Worm (Caenorhabditis elegans) whole organism, midembryonic: ENCODE results near the gene rars-1.
A peak's percentile ranks its signal among the peaks of the same experiment; 100 is the strongest.

Experiments used
- T22C8.4 ChIP-seq: fragments of 200-800 bp; sonication (Bioruptor generic); IDR thresholded peaks from 2 replicates; pipeline ENCODE4 v1.3.6; 2022; ENCODE audit warnings: missing genetic modification characterization, missing compliant biosample characterization
- cog-1 ChIP-seq: sonication (generic microtip); optimal IDR thresholded peaks from 2 replicates; lab custom pipeline; 2016; ENCODE audit warnings: missing genetic modification characterization, missing compliant biosample characterization
- flt-1 ChIP-seq: fragments of 200-800 bp; sonication (Bioruptor generic); IDR thresholded peaks from 2 replicates; pipeline ENCODE4 v1.3.6; 2022; ENCODE audit warnings: missing genetic modification characterization, missing compliant biosample characterization
- klf-2 ChIP-seq: fragments of 200-800 bp; sonication (Bioruptor generic); conservative IDR thresholded peaks from 2 replicates; pipeline ENCODE4 v1.3.6; 2022; ENCODE audit warnings: missing genetic modification reagents, missing genetic modification characterization, missing compliant biosample characterization
- med-1 ChIP-seq: sonication (generic microtip); optimal IDR thresholded peaks from 2 replicates; lab custom pipeline; 2017; ENCODE audit warnings: missing genetic modification characterization, mild to moderate bottlenecking, missing compliant biosample characterization, antibody characterized with exemption, missing genetic modification reagents; ENCODE audit not compliant: insufficient read depth
- ref-1 ChIP-seq: fragments of 200-800 bp; sonication (Bioruptor generic); conservative IDR thresholded peaks from 2 replicates; pipeline ENCODE4 v1.3.6; 2022; ENCODE audit warnings: missing genetic modification reagents, missing genetic modification characterization, missing compliant biosample characterization
- tab-1 ChIP-seq: fragments of 200-800 bp; sonication (Bioruptor generic); IDR thresholded peaks from 2 replicates; pipeline ENCODE4 v1.3.6; 2022; ENCODE audit warnings: missing genetic modification characterization, missing compliant biosample characterization
- ztf-23 ChIP-seq: fragments of 200-800 bp; sonication (Bioruptor generic); IDR thresholded peaks from 2 replicates; pipeline ENCODE4 v1.3.6; 2022; ENCODE audit warnings: missing genetic modification reagents, missing genetic modification characterization, missing compliant biosample characterization
- ztf-29 ChIP-seq: fragments of 200-800 bp; sonication (Bioruptor generic); IDR thresholded peaks from 2 replicates; pipeline ENCODE4 v1.3.6; 2022; ENCODE audit warnings: missing genetic modification reagents, missing genetic modification characterization, missing compliant biosample characterization

The rars-1 gene

DNA sequence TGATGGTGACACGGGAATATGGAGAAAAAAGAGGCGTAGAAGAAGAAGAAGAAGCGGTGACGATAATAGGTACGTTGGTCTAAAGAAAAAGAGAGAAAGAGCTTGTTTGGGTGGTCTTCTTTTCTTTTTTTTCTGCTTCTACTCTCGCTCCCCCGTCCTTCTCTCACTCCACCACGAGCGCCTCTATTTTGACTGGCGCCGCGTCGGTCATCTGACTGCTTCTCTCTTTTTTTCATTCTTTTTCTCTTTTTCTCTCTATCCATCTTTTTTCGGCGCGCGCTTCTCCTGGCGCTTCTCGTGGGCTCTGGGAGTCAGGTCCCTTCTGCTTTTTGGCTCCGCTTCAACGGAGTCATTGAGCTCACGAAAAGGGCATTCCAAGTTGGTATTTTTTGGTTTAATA lies 33.4 kb upstream of the rars-1 start:
- no peak for TF ChIP-seq med-1 (GFP tag; lab: Kevin White, UChicago)
- TF ChIP-seq flt-1 (GFP tag; lab: Robert Waterston, UW), result no peak
- TF ChIP-seq ref-1 (GFP tag; lab: Robert Waterston, UW), result no peak

ce11 chrIII:4948631-4949030 lies 31.7 kb upstream of the rars-1 start:
- TF ChIP-seq ztf-23 (0 out of 2 replicates have a peak, but pooled peaks have one; percentile 45), ref-1 (GFP tag; lab: Robert Waterston, UW) (no peak), T22C8.4 (GFP tag; lab: Robert Waterston, UW) (no peak), flt-1 (GFP tag; lab: Robert Waterston, UW) (peak; percentile 66), med-1 (GFP tag; lab: Kevin White, UChicago) (no peak), ztf-29 (GFP tag; lab: Robert Waterston, UW) (no peak)

- TF ChIP-seq ztf-23, result peak; percentile 69; the same call in 1 of the 2 replicates
- TF ChIP-seq ref-1 (GFP tag; lab: Robert Waterston, UW), result 0 out of 2 replicates have a peak, but pooled peaks have one; percentile 13
- no peak for TF ChIP-seq klf-2 (GFP tag; lab: Robert Waterston, UW)
- peak; percentile 56 for TF ChIP-seq cog-1 (tag; lab: Kevin White, UChicago)
- TF ChIP-seq T22C8.4 (GFP tag; lab: Robert Waterston, UW), result peak; percentile 12; the same call in 1 of the 2 replicates
- peak; percentile 73 for TF ChIP-seq flt-1 (GFP tag; lab: Robert Waterston, UW)
- peak; percentile 38; the same call in 1 of the 2 replicates for TF ChIP-seq ztf-29 (GFP tag; lab: Robert Waterston, UW)
- no peak for TF ChIP-seq med-1 (GFP tag; lab: Kevin White, UChicago)
- TF ChIP-seq tab-1 (GFP tag; lab: Robert Waterston, UW), result 0 out of 2 replicates have a peak, but pooled peaks have one; percentile 51
Observed at ce11 chrIII:4947352-4947751, 30.4 kb upstream of the rars-1 start.

ce11 chrIII:4944213-4944612 lies 27.2 kb upstream of the rars-1 start, which contains the start of gene ntl-9:
ntl-9 (plus strand) TSS chrIII:4944513.
- TF ChIP-seq ztf-29 (GFP tag; lab: Robert Waterston, UW) (no peak), med-1 (GFP tag; lab: Kevin White, UChicago) (no peak), ref-1 (GFP tag; lab: Robert Waterston, UW) (no peak), cog-1 (tag; lab: Kevin White, UChicago) (no peak), T22C8.4 (GFP tag; lab: Robert Waterston, UW) (no peak), tab-1 (GFP tag; lab: Robert Waterston, UW) (no peak), flt-1 (GFP tag; lab: Robert Waterston, UW) (no peak), klf-2 (GFP tag; lab: Robert Waterston, UW) (no peak), ztf-23 (no peak)

ce11 chrIII:4939267-4939666 lies 22.3 kb upstream of the rars-1 start, which contains the start of gene rpb-2:
rpb-2 (plus strand) TSS chrIII:4939567.
- TF ChIP-seq flt-1 (GFP tag; lab: Robert Waterston, UW) (no peak), klf-2 (GFP tag; lab: Robert Waterston, UW) (no peak), ref-1 (GFP tag; lab: Robert Waterston, UW) (no peak), ztf-29 (GFP tag; lab: Robert Waterston, UW) (no peak), med-1 (GFP tag; lab: Kevin White, UChicago) (no peak), T22C8.4 (GFP tag; lab: Robert Waterston, UW) (no peak)

DNA sequence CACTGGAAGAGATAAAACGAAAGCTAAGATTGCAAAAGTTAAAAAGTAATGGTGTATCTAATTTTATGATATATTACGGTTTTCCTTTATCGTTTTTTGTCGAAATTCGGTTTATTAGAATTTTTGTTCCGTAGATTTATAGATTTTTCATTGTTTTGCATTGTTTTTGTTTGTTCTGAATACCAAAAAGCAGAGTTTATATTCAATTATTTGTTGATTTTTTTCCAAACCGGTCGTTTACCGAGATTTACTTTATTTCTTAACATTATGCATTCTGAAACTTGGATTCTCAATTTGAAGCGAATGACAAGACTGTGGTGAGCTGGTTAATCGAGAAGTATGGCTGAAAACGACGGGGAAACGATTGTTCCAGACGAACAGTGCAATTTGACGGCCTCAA lies 20.0 kb upstream of the rars-1 start, which contains the start of gene fsn-1:
Gene fsn-1, plus strand, starts transcription at position 301 of the 400 bp plus-strand sequence.
- TF ChIP-seq cog-1 (tag; lab: Kevin White, UChicago) (no peak), ztf-29 (GFP tag; lab: Robert Waterston, UW) (no peak), tab-1 (GFP tag; lab: Robert Waterston, UW) (no peak), ztf-23 (no peak), T22C8.4 (GFP tag; lab: Robert Waterston, UW) (no peak), klf-2 (GFP tag; lab: Robert Waterston, UW) (no peak), med-1 (GFP tag; lab: Kevin White, UChicago) (no peak), ref-1 (GFP tag; lab: Robert Waterston, UW) (no peak), flt-1 (GFP tag; lab: Robert Waterston, UW) (no peak)

DNA sequence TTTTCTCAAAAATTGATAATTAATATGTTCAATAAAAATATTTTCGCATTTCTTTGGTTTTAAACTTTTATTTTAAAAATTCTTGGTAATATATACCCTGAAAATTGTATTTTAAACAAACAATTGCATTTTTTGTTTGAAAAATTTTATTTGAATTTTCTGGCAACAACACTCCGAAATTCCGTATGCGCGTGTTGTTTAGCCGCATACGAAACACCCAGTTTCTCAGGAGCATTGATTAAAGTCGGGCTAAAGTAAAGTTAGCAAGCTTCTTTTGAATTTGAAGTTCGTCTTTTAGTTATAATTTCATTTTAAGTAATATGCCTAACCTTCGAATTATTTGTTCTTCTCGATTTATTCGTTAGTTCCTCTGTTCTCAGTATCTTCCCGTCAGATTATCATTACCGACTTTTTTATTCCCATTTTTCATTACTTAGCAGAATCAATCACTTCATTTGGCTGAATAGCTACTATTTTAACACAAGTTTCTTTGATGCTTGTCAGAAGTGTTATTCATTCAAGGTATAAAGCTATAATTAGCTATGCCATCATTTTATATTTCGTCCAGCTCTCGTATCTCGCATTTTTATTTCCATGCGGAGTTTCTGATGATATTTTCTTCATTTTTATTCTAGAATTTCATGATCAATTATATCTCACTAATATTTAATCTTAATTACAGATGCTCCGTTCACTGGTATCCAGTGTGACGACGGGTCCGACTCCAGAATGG lies 18.1 kb upstream of the rars-1 start, which contains the start of gene mrps-18C:
Gene mrps-18C, plus strand, starts transcription at position 683 of the 733 bp plus-strand sequence.
- TF ChIP-seq flt-1 (GFP tag; lab: Robert Waterston, UW) (no peak), ztf-23 (no peak), tab-1 (GFP tag; lab: Robert Waterston, UW) (no peak), T22C8.4 (GFP tag; lab: Robert Waterston, UW) (no peak), klf-2 (GFP tag; lab: Robert Waterston, UW) (no peak), ref-1 (GFP tag; lab: Robert Waterston, UW) (no peak), cog-1 (tag; lab: Kevin White, UChicago) (no peak), med-1 (GFP tag; lab: Kevin White, UChicago) (no peak), ztf-29 (GFP tag; lab: Robert Waterston, UW) (no peak)

- no peak for TF ChIP-seq T22C8.4 (GFP tag; lab: Robert Waterston, UW)
- TF ChIP-seq tab-1 (GFP tag; lab: Robert Waterston, UW), result no peak
- TF ChIP-seq ztf-29 (GFP tag; lab: Robert Waterston, UW), result no peak
- TF ChIP-seq ztf-23, result no peak
- TF ChIP-seq cog-1 (tag; lab: Kevin White, UChicago), result no peak
- no peak for TF ChIP-seq klf-2 (GFP tag; lab: Robert Waterston, UW)
- no peak for TF ChIP-seq med-1 (GFP tag; lab: Kevin White, UChicago)
- no peak for TF ChIP-seq flt-1 (GFP tag; lab: Robert Waterston, UW)
- TF ChIP-seq ref-1 (GFP tag; lab: Robert Waterston, UW), result no peak
Observed at ce11 chrIII:4932203-4932699, 15.3 kb upstream of the rars-1 start, which contains the start of the genes C26E6.12 and eri-9. C26E6.12 (minus strand) TSS chrIII:4932253. eri-9 (plus strand) TSS chrIII:4932450.
